Worm (Caenorhabditis elegans): ENCODE data around the gene nhr-247.

Gene nhr-247

DNA sequence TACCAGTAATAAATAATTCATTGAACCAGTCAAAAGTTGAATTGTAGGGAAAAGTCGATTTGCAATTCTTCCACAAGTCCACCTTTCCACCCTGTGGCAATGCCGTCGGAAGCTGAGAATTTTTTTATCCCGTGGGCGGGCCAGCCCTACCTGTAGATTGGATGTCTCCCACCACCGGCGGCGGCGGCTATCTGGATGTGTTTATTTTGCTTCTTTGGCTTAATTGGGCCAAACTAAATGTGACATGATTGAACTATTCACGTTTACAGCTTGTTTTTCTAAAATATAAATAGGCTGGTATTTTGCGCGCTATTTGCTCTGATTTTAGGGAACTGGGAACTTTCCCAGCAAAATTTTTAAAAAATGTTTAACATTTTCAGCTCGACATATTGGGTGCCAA, 21.7 kb downstream of the nhr-247 start, which contains the start of gene wrt-8:
TSS of gene wrt-8 (minus strand) at position 101 of the 400 bp plus-strand sequence.
- TF ChIP-seq mab-5 (tag; optimal IDR thresholded peaks at IDR 0.05): no peak
- TF ChIP-seq lin-39 (tag; optimal IDR thresholded peaks at IDR 0.05): no peak
- no peak for TF ChIP-seq sem-4 (tag; optimal IDR thresholded peaks at IDR 0.05)
- no peak for TF ChIP-seq gmeb-1 (tag; optimal IDR thresholded peaks at IDR 0.05)
- TF ChIP-seq unc-62 (GFP tag; optimal IDR thresholded peaks at IDR 0.05): no peak
- no peak for TF ChIP-seq crh-2 (tag; optimal IDR thresholded peaks at IDR 0.05)
- no peak for TF ChIP-seq lin-11 (tag; optimal IDR thresholded peaks at IDR 0.05)
- TF ChIP-seq nhr-11 (tag; optimal IDR thresholded peaks at IDR 0.05): no peak
- TF ChIP-seq nhr-6 (tag; optimal IDR thresholded peaks at IDR 0.05): no peak
- TF ChIP-seq skn-1 (tag; optimal IDR thresholded peaks at IDR 0.05): no peak

DNA sequence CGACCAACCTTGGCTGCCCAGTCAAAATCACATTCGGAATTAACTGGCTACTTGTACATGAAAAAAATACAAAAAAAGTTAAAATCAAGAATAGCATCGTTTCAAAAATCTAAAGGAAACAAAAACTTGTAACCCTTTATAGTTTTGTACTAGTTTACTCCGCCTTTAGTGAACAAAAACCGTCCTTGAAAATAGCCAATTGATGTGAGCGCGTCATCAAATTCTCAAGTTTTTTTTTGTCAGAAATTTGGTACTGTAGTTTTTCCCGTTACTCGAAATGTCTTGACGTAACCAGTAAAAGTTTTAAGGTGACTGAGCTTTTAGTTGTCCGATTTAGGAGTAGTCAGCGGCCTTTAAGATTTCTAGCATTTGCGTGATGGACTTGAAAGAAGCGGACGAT, 24.5 kb downstream of the nhr-247 start, which contains the start of gene C29F3.3:
TSS of gene C29F3.3 (minus strand) at position 101 of the 400 bp plus-strand sequence.
- TF ChIP-seq nhr-129 (tag; optimal IDR thresholded peaks at IDR 0.05): no peak
- no peak for TF ChIP-seq gmeb-1 (tag; optimal IDR thresholded peaks at IDR 0.05)

DNA sequence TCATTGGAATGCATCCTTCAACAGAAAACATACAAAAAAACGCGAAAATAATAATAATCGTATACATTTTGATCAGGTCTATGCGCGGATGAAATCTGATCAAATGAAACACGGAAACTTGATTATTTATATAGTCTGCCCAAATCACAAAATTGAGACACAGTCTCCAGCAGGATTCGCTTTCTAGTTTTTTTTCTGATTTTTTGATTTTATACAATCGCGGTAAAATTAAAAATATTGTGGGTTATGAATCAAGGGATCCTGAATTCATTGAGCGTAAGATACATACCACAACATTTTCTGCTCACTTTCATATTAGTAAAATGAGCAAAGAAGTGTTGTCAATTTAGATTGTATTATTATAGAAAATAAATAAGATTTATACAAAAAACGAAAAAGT, 26.3 kb downstream of the nhr-247 start, which contains the start of gene clec-230:
TSS of gene clec-230 (minus strand) at position 101 of the 400 bp plus-strand sequence.
- no peak for TF ChIP-seq ZK546.5 (tag; optimal IDR thresholded peaks at IDR 0.05)
- TF ChIP-seq R02D3.7 (tag; optimal IDR thresholded peaks at IDR 0.05): no peak
- TF ChIP-seq aly-2 (tag; optimal IDR thresholded peaks at IDR 0.05): no peak
- no peak for TF ChIP-seq ama-1 (optimal IDR thresholded peaks at IDR 0.05)
- TF ChIP-seq fos-1 (tag; optimal IDR thresholded peaks at IDR 0.05): no peak
- TF ChIP-seq dmd-4 (tag; optimal IDR thresholded peaks at IDR 0.05): no peak
- TF ChIP-seq nhr-12 (tag; optimal IDR thresholded peaks at IDR 0.05): no peak
- TF ChIP-seq unc-39 (tag; optimal IDR thresholded peaks at IDR 0.05): no peak
- TF ChIP-seq unc-55 (GFP tag; optimal IDR thresholded peaks at IDR 0.05): no peak

DNA sequence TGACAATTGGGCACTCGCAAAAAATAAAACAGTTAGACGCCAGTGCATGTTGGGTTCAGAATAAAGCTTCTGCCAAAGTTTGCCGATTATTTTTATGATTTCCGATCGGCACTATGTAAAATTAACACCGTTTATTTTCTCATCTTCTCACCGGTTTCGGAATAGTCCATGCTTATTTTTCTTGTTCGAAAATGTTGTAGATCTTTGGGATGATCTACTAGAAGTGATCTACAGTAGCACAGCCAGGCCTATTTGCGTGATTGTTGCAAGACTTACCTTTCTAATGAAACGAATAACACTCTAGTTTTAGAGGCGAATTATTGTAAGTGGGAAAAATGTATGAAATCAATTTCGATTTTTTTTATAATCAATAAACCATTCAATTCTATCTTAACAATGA, 27.8 kb downstream of the nhr-247 start, which contains the start of gene clec-231:
TSS of gene clec-231 (minus strand) at position 101 of the 400 bp plus-strand sequence.
- TF ChIP-seq skn-1 (tag; optimal IDR thresholded peaks at IDR 0.05) (no peak), nhr-77 (tag; optimal IDR thresholded peaks at IDR 0.05) (no peak), aly-2 (tag; optimal IDR thresholded peaks at IDR 0.05) (no peak), nhr-237 (tag; optimal IDR thresholded peaks at IDR 0.05) (no peak), nhr-129 (tag; optimal IDR thresholded peaks at IDR 0.05) (no peak), lin-39 (tag; optimal IDR thresholded peaks at IDR 0.05) (no peak), peb-1 (tag; optimal IDR thresholded peaks at IDR 0.05) (no peak), elt-1 (tag; optimal IDR thresholded peaks at IDR 0.05) (no peak), mab-5 (tag; optimal IDR thresholded peaks at IDR 0.05) (no peak), zag-1 (tag; optimal IDR thresholded peaks at IDR 0.05) (no peak)

DNA sequence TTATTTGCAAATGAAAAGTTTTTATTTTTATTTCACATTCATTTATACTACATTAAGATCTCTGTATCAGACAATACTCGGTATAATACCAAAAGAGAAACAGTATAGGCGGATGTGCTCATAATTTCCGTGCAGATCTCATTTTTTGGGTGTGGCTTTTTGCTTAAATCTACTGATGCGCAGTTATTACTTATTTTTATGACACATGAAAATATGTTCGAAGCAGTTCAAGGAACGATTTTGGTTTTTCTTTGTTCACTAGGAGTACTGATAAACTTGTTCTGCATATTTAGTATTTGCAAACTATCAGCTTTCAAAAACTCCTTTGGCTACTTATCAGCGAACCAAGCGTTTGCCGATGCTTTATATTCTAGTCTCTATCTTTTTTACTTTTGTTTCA, 29.6 kb downstream of the nhr-247 start, which contains the start of gene srx-58:
TSS of gene srx-58 (plus strand) at position 301 of the 400 bp plus-strand sequence.
- TF ChIP-seq lin-13 (GFP tag; optimal IDR thresholded peaks at IDR 0.05) (no peak), lin-39 (tag; optimal IDR thresholded peaks at IDR 0.05) (no peak), nhr-25 (tag; optimal IDR thresholded peaks at IDR 0.05) (no peak), gmeb-1 (tag; optimal IDR thresholded peaks at IDR 0.05) (no peak), C34F6.9 (tag; optimal IDR thresholded peaks at IDR 0.05) (no peak), egl-27 (tag; optimal IDR thresholded peaks at IDR 0.05) (no peak), unc-62 (GFP tag; optimal IDR thresholded peaks at IDR 0.05) (no peak), nhr-10 (tag; optimal IDR thresholded peaks at IDR 0.05) (no peak), skn-1 (tag; optimal IDR thresholded peaks at IDR 0.05) (no peak), nhr-77 (tag; optimal IDR thresholded peaks at IDR 0.05) (no peak), ceh-82 (tag; optimal IDR thresholded peaks at IDR 0.05) (no peak), aly-2 (tag; optimal IDR thresholded peaks at IDR 0.05) (no peak), lsy-2 (tag; optimal IDR thresholded peaks at IDR 0.05) (no peak), sem-4 (tag; optimal IDR thresholded peaks at IDR 0.05) (no peak), unc-55 (GFP tag; optimal IDR thresholded peaks at IDR 0.05) (no peak), Y55F3AM.14 (GFP tag; optimal IDR thresholded peaks at IDR 0.05) (no peak), sma-9 (GFP tag; optimal IDR thresholded peaks at IDR 0.05) (no peak), sma-9 (tag; optimal IDR thresholded peaks at IDR 0.05) (no peak), mbf-1 (tag; optimal IDR thresholded peaks at IDR 0.05) (no peak)
